Worm (Caenorhabditis elegans) whole organism, L3 larva: ENCODE data around the gene hda-6.

Experiments used
- R02D3.7 ChIP-seq: fragments of 150-350 bp; optimal IDR thresholded peaks from 2 replicates; lab custom pipeline; 2014; ENCODE audit warnings: missing biosample characterization, missing genetic modification characterization
- ZK546.5 ChIP-seq: sonication (generic microtip); optimal IDR thresholded peaks from 2 replicates; lab custom pipeline; 2017; ENCODE audit warnings: missing biosample characterization, missing genetic modification characterization
- aly-2 ChIP-seq: fragments of 150-350 bp; optimal IDR thresholded peaks from 2 replicates; lab custom pipeline; 2014; ENCODE audit warnings: missing biosample characterization, missing genetic modification characterization
- ama-1 ChIP-seq: fragments of 150-350 bp; optimal IDR thresholded peaks from 2 replicates; lab custom pipeline; 2018
- ceh-16 ChIP-seq: sonication (generic microtip); optimal IDR thresholded peaks from 2 replicates; lab custom pipeline; 2017; ENCODE audit warnings: missing biosample characterization, missing genetic modification characterization
- ceh-28 ChIP-seq: fragments of 150-350 bp; optimal IDR thresholded peaks from 2 replicates; lab custom pipeline; 2014; ENCODE audit warnings: missing biosample characterization, missing genetic modification reagents, missing genetic modification characterization
- ceh-9 ChIP-seq: sonication (generic microtip); optimal IDR thresholded peaks from 2 replicates; lab custom pipeline; 2018; ENCODE audit warnings: missing biosample characterization, missing genetic modification characterization
- egl-27 ChIP-seq: sonication (generic microtip); optimal IDR thresholded peaks from 4 replicates; lab custom pipeline; 2017; ENCODE audit warnings: missing biosample characterization, missing genetic modification reagents, missing genetic modification characterization
- elt-1 ChIP-seq: fragments of 150-350 bp; optimal IDR thresholded peaks from 2 replicates; lab custom pipeline; 2014; ENCODE audit warnings: missing biosample characterization, missing genetic modification characterization
- elt-2 ChIP-seq: sonication (generic microtip); optimal IDR thresholded peaks from 2 replicates; lab custom pipeline; 2016; ENCODE audit warnings: missing genetic modification reagents, mild to moderate bottlenecking, missing genetic modification characterization, missing compliant biosample characterization
- elt-3 ChIP-seq, 3 experiments: fragments of 150-350 bp in 1 of 3; sonication (generic microtip) in 2 of 3; optimal IDR thresholded peaks; 2 replicates in 2 of 3; 4 replicates in 1 of 3; lab custom pipeline; 2014 to 2017; ENCODE audit warnings: missing biosample characterization in 3 of 3, missing genetic modification characterization in 3 of 3
- eor-1 ChIP-seq, 2 experiments: fragments of 150-350 bp; optimal IDR thresholded peaks; 2 replicates each; lab custom pipeline; 2014 to 2018; ENCODE audit warnings: missing biosample characterization in 2 of 2, missing genetic modification characterization in 2 of 2
- fkh-10 ChIP-seq: sonication (generic microtip); optimal IDR thresholded peaks from 2 replicates; lab custom pipeline; 2017; ENCODE audit warnings: missing biosample characterization, missing genetic modification reagents, missing genetic modification characterization
- fkh-2 ChIP-seq: fragments of 150-350 bp; optimal IDR thresholded peaks from 2 replicates; lab custom pipeline; 2014; ENCODE audit warnings: missing biosample characterization, missing genetic modification reagents, missing genetic modification characterization
- fos-1 ChIP-seq: fragments of 150-350 bp; optimal IDR thresholded peaks from 2 replicates; lab custom pipeline; 2014; ENCODE audit warnings: missing biosample characterization, missing genetic modification characterization
- hmg-11 ChIP-seq: sonication (generic microtip); optimal IDR thresholded peaks from 2 replicates; lab custom pipeline; 2016; ENCODE audit warnings: missing genetic modification characterization, missing compliant biosample characterization
- jun-1 ChIP-seq: fragments of 150-350 bp; optimal IDR thresholded peaks from 2 replicates; lab custom pipeline; 2014; ENCODE audit warnings: missing biosample characterization, missing genetic modification reagents, missing genetic modification characterization
- lin-15B ChIP-seq: fragments of 150-350 bp; optimal IDR thresholded peaks from 2 replicates; lab custom pipeline; 2014; ENCODE audit warnings: missing biosample characterization, missing genetic modification characterization
- lin-39 ChIP-seq: fragments of 150-350 bp; optimal IDR thresholded peaks from 2 replicates; lab custom pipeline; 2018; ENCODE audit warnings: missing biosample characterization, missing genetic modification reagents, missing genetic modification characterization
- lsy-12 ChIP-seq: sonication (generic microtip); optimal IDR thresholded peaks from 2 replicates; lab custom pipeline; 2016; ENCODE audit warnings: mild to moderate bottlenecking, missing genetic modification characterization, missing compliant biosample characterization
- mdl-1 ChIP-seq: fragments of 150-350 bp; optimal IDR thresholded peaks from 2 replicates; lab custom pipeline; 2014; ENCODE audit warnings: missing biosample characterization, missing genetic modification characterization
- mml-1 ChIP-seq: fragments of 150-350 bp; sonication (generic microtip); optimal IDR thresholded peaks from 3 replicates; lab custom pipeline; 2014; ENCODE audit warnings: missing biosample characterization, missing genetic modification characterization
- nfya-1 ChIP-seq: sonication (generic microtip); optimal IDR thresholded peaks from 2 replicates; lab custom pipeline; 2017; ENCODE audit warnings: missing genetic modification characterization, mild to moderate bottlenecking, missing compliant biosample characterization, antibody characterized with exemption, moderate library complexity; ENCODE audit not compliant: insufficient read depth
- nhr-23 ChIP-seq: fragments of 150-350 bp; optimal IDR thresholded peaks from 2 replicates; lab custom pipeline; 2014; ENCODE audit warnings: missing biosample characterization, missing genetic modification reagents, missing genetic modification characterization
- nhr-237 ChIP-seq: fragments of 150-350 bp; optimal IDR thresholded peaks from 2 replicates; lab custom pipeline; 2014; ENCODE audit warnings: missing biosample characterization, missing genetic modification characterization
- nhr-25 ChIP-seq: sonication (generic microtip); optimal IDR thresholded peaks from 2 replicates; lab custom pipeline; 2017; ENCODE audit warnings: missing biosample characterization, missing genetic modification characterization
- nhr-28 ChIP-seq: fragments of 150-350 bp; optimal IDR thresholded peaks from 2 replicates; lab custom pipeline; 2014; ENCODE audit warnings: missing biosample characterization, missing genetic modification characterization
- nhr-43 ChIP-seq: sonication (generic microtip); optimal IDR thresholded peaks from 2 replicates; lab custom pipeline; 2016; ENCODE audit warnings: mild to moderate bottlenecking, missing genetic modification characterization, missing compliant biosample characterization; ENCODE audit not compliant: poor library complexity, severe bottlenecking
- nhr-76 ChIP-seq: fragments of 150-350 bp; sonication (generic microtip); optimal IDR thresholded peaks from 5 replicates; lab custom pipeline; 2014; ENCODE audit warnings: missing biosample characterization, missing genetic modification characterization
- nhr-77 ChIP-seq: fragments of 150-350 bp; optimal IDR thresholded peaks from 2 replicates; lab custom pipeline; 2014; ENCODE audit warnings: missing biosample characterization, missing genetic modification characterization
- pha-4 ChIP-seq: fragments of 150-350 bp; optimal IDR thresholded peaks from 2 replicates; lab custom pipeline; 2014; ENCODE audit warnings: missing biosample characterization, missing genetic modification reagents, missing genetic modification characterization
- sea-2 ChIP-seq: fragments of 150-350 bp; sonication (generic microtip); optimal IDR thresholded peaks from 4 replicates; lab custom pipeline; 2014; ENCODE audit warnings: missing biosample characterization, missing genetic modification reagents, missing genetic modification characterization
- snpc-4 ChIP-seq: fragments of 150-350 bp; optimal IDR thresholded peaks from 2 replicates; lab custom pipeline; 2014; ENCODE audit warnings: missing biosample characterization, missing genetic modification characterization
- unc-39 ChIP-seq: sonication (generic microtip); optimal IDR thresholded peaks from 4 replicates; lab custom pipeline; 2017; ENCODE audit warnings: missing biosample characterization, missing genetic modification characterization
- zag-1 ChIP-seq: fragments of 150-350 bp; optimal IDR thresholded peaks from 2 replicates; lab custom pipeline; 2014; ENCODE audit warnings: missing biosample characterization, missing genetic modification characterization
- ztf-11 ChIP-seq: fragments of 150-350 bp; optimal IDR thresholded peaks from 2 replicates; lab custom pipeline; 2014; ENCODE audit warnings: missing biosample characterization, missing genetic modification characterization

Gene hda-6

DNA sequence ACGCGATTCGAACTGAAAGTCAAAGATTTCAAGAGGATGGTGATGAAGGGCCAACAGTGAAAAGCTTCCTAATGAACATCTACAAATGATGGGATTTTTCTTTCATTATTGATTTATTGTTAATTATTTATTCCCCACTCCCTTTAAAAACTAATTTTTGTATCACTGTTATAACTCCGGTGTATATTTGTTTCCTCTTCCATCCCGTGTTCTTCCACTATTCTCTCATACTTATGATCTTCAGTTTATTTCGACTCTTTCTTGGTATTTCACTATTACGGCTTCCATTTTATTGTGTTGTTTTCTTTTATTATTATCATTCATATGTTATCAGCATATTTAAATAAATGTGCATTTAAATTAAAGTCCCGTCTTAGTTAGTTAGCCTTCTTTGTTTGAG is 10.2 kb upstream of the hda-6 start:
- TF ChIP-seq nhr-28 (no peak), nhr-237 (tag; lab: Kevin White, UChicago) (no peak), mml-1 (tag; lab: Kevin White, UChicago) (no peak), nhr-77 (tag; lab: Kevin White, UChicago) (peak; percentile 13), ceh-16 (no peak), ZK546.5 (tag; lab: Kevin White, UChicago) (no peak), fos-1 (peak; percentile 57), egl-27 (tag; lab: Kevin White, UChicago) (no peak), fkh-10 (GFP tag; lab: Kevin White, UChicago) (no peak), nfya-1 (tag; lab: Kevin White, UChicago) (no peak), ceh-28 (tag; lab: Kevin White, UChicago) (peak; percentile 27), lin-15B (tag; lab: Kevin White, UChicago) (no peak), jun-1 (no peak), lsy-12 (tag; lab: Kevin White, UChicago) (no peak), ama-1 (no peak), eor-1 (tag; optimal IDR thresholded peaks at IDR 0.05; lab: Kevin White, UChicago) (no peak), ztf-11 (tag; lab: Kevin White, UChicago) (no peak), fkh-2 (no peak), sea-2 (no peak), elt-2 (tag; lab: Kevin White, UChicago) (peak; percentile 55), pha-4 (tag; lab: Kevin White, UChicago) (no peak), nhr-23 (tag; lab: Kevin White, UChicago) (no peak), unc-39 (tag; lab: Kevin White, UChicago) (no peak), nhr-25 (no peak)

DNA sequence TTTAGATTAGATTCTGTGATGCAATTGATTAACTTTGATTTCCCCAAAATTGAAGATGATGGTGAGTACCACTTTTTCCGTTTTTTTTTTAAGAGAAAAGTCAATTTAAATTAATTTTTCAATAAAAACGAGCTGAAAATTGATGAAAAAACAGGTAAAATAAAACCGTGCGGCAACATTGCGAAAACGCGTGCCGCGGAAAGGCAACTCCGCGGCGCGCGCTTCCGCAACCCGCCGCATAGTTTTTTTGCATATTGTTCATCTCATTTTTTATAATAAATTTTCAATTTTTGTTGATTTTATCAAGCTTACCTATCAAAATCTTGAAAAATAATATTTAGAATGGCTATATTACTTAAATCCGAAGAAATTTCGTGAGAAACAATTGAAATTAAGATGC is 6.8 kb upstream of the hda-6 start:
- peak; percentile 42 for TF ChIP-seq nhr-23 (tag; lab: Kevin White, UChicago)
- no peak for TF ChIP-seq ZK546.5 (tag; lab: Kevin White, UChicago)
- TF ChIP-seq nfya-1 (tag; lab: Kevin White, UChicago): peak; percentile 40

DNA sequence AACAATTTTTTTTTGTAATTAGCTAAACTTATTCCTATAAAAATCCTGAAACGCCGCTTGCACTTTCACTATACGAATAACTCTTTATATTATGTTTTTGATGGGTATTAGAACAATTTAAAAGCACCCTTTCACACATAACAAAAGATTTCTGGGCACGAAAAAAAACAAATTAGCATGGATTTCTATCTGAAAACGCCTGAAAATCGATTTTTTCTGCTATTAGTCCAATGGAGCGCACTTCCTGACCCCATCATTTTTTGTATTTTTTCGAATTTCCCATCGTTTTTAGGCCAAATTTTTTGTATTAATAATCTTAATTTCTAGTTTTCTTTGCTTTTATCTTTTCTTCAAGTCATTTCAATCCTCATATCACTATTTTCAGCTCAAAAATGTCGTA is 5.3 kb upstream of the hda-6 start, which contains the start of gene F41H10.3:
Gene F41H10.3 (plus strand): TSS at position 388 of the 400 bp plus-strand sequence.
- TF ChIP-seq nfya-1 (tag; lab: Kevin White, UChicago) (no peak), mdl-1 (no peak), zag-1 (tag; lab: Kevin White, UChicago) (no peak), jun-1 (no peak), nhr-28 (no peak), elt-3 (tag; optimal IDR thresholded peaks at IDR 0.05; lab: Kevin White, UChicago) (no peak), aly-2 (tag; lab: Kevin White, UChicago) (no peak), lin-15B (tag; lab: Kevin White, UChicago) (no peak), fos-1 (no peak)

DNA sequence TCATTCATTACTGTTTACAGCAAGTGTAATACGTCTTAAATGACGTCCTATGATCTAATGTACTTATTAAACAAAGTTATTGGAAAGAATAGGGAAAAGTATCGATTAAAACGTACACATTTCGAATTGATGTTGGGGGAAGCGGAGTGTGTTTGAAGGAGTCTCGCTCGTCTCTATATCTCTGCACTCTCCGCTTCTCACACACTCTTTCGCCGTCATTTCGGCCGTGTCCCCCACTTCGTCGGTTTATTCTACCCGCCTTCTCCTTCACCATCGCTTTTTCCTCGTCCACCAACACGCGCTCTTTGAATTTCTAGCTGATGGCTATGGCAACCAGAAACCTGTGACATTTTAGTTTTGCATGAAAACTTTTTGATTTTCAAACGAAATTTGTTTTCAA is 4.8 kb upstream of the hda-6 start:
- peak; percentile 70 for TF ChIP-seq lin-15B (tag; lab: Kevin White, UChicago)
- no peak for TF ChIP-seq ceh-9 (tag; lab: Kevin White, UChicago)
- peak; percentile 53 for TF ChIP-seq hmg-11 (tag; lab: Kevin White, UChicago)
- TF ChIP-seq pha-4 (tag; lab: Kevin White, UChicago): peak; percentile 37
- TF ChIP-seq R02D3.7 (tag; lab: Kevin White, UChicago): no peak
- TF ChIP-seq ceh-28 (tag; lab: Kevin White, UChicago): peak; percentile 70
- no peak for TF ChIP-seq nhr-43 (tag; lab: Kevin White, UChicago)
- no peak for TF ChIP-seq nhr-237 (tag; lab: Kevin White, UChicago)
- TF ChIP-seq nfya-1 (tag; lab: Kevin White, UChicago): peak; percentile 39
- peak; percentile 31 for TF ChIP-seq lin-39 (tag; lab: Kevin White, UChicago)
- no peak for TF ChIP-seq mml-1 (tag; lab: Kevin White, UChicago)
- TF ChIP-seq nhr-76 (tag; lab: Kevin White, UChicago): no peak
- no peak for TF ChIP-seq snpc-4 (tag; lab: Kevin White, UChicago)
- no peak for TF ChIP-seq elt-1 (tag; lab: Kevin White, UChicago)
- TF ChIP-seq elt-2 (tag; lab: Kevin White, UChicago): peak; percentile 25
- TF ChIP-seq nhr-25: peak; percentile 58
- TF ChIP-seq nhr-23 (tag; lab: Kevin White, UChicago): no peak
- peak; percentile 60 for TF ChIP-seq ama-1
- no peak for TF ChIP-seq ceh-16
